Fruit fly (Drosophila melanogaster): ENCODE results near the gene beta-Spec.
A peak's percentile ranks its signal among the peaks of the same experiment; 100 is the strongest.

The beta-Spec gene

DNA sequence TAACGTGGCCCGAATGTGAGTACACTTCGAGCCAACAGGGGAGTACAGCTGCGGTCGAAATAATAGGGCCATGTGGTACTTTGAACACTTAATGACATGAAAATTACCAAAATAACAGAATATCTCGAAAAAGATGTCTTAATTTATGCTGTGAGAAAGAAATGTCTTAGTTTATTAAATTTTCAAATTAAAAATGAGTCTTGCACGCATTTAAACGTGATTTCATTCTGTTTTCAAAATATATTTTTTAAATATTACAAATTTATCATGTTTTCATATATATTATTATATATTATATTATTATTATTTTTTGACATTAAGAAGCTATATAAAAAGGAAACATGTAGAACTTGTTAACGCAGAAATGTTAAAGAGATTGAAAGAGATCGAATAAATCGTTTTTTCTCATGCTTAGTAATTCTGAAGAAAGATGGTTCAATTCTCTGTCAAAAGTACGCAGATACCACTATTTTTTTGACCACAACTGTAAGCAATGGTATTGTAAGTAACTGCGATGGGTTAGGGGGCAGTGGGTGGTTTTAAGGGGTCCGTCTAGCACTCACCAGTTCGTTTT, 37.8 kb downstream of the beta-Spec start (continued):
- TF ChIP-seq CG10631 (GFP tag; optimal IDR thresholded peaks at IDR 0.05) (no peak), CG11762 (GFP tag; optimal IDR thresholded peaks at IDR 0.05; ENCODE audit: insufficient read depth) (peak; percentile 6), spab (GFP tag; optimal IDR thresholded peaks at IDR 0.05) (no peak), achi (GFP tag; optimal IDR thresholded peaks at IDR 0.05) (peak; percentile 25), Sox15 (GFP tag; optimal IDR thresholded peaks at IDR 0.05) (no peak), CG34406 (GFP tag; optimal IDR thresholded peaks at IDR 0.05) (no peak), Lpt (GFP tag; optimal IDR thresholded peaks at IDR 0.05) (no peak), dac (GFP tag; optimal IDR thresholded peaks at IDR 0.05) (peak; percentile 27), Eip93F (GFP tag; optimal IDR thresholded peaks at IDR 0.05) (no peak), CG6163 (GFP tag; IDR thresholded peaks at IDR 0.05) (peak; percentile 19; the same call in 1 of the 3 replicates), Eip78C (GFP tag) (peak; percentile 28), Hr39 (GFP tag; optimal IDR thresholded peaks at IDR 0.05) (no peak), Smox (GFP tag; optimal IDR thresholded peaks at IDR 0.05) (no peak), Ets21C (GFP tag; optimal IDR thresholded peaks at IDR 0.05) (no peak), CG1621 (tag; optimal IDR thresholded peaks at IDR 0.05) (no peak), CG8632 (GFP tag; optimal IDR thresholded peaks at IDR 0.05) (no peak), Gug (GFP tag; IDR thresholded peaks at IDR 0.05) (0 out of 2 replicates have a peak, but pooled peaks have one; percentile 15), CG3032 (tag; optimal IDR thresholded peaks at IDR 0.05) (no peak), CG10669 (GFP tag; optimal IDR thresholded peaks at IDR 0.05) (no peak), topi (GFP tag; optimal IDR thresholded peaks at IDR 0.05) (no peak), Met (GFP tag; optimal IDR thresholded peaks at IDR 0.05) (no peak), eg (GFP tag; IDR thresholded peaks at IDR 0.05) (peak; percentile 21; the same call in 1 of the 3 replicates), salr (GFP tag; optimal IDR thresholded peaks at IDR 0.05) (peak in 1 of 2 experiments; percentile 1), CG3919 (GFP tag; optimal IDR thresholded peaks at IDR 0.05) (no peak), CG15336 (GFP tag; IDR thresholded peaks at IDR 0.05) (peak; percentile 58), Sox14 (GFP tag; optimal IDR thresholded peaks at IDR 0.05) (no peak), CG4318 (GFP tag; optimal IDR thresholded peaks at IDR 0.05) (peak; percentile 67), ss (GFP tag; optimal IDR thresholded peaks at IDR 0.05) (no peak), Sox102F (GFP tag; optimal IDR thresholded peaks at IDR 0.05) (no peak)

DNA sequence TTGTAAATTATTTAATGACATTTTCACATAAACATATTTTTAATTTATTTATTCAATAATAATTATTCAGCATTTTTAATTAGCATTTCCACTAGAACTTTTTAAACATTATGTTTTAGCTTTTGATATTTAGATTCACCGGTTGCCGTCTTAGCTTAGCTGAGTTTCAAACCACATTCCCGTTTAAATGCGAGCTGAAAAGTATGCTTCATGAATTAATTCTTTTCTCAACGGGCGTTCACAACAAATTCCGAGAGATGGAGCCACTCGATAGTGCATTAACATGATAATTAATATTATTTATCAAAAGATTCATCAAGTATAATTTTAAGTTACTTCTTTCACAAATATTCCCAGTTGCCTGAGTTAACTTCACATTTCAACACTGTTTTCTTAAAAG, 38.5 kb downstream of the beta-Spec start:
- TF ChIP-seq Eip78C (GFP tag): peak; percentile 30
- no peak for TF ChIP-seq topi (GFP tag; optimal IDR thresholded peaks at IDR 0.05)

DNA sequence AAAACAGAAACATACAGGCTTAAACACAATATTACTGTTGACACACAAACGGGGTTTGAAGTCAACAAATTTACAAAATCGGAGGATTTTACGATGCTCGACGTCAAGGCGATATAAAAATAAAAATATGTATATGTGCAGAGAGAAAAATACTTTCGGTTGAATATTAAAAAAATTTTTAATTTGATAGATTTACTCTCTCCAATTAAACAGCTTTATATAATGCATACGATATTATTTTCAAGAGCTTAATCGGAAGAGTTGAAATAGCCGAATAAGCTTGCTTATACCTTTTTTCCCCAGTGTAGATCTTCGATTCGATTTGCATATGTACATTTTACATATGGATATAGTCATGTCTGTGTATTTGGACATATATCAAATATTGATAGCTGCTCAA, 39.5 kb downstream of the beta-Spec start:
- TF ChIP-seq Smox (GFP tag; optimal IDR thresholded peaks at IDR 0.05) (peak; percentile 48), topi (GFP tag; optimal IDR thresholded peaks at IDR 0.05) (peak; percentile 49), Eip93F (GFP tag; optimal IDR thresholded peaks at IDR 0.05) (no peak), Hr38 (GFP tag; optimal IDR thresholded peaks at IDR 0.05) (no peak), CG11294 (GFP tag; IDR thresholded peaks at IDR 0.05) (no peak), cyc (GFP tag; optimal IDR thresholded peaks at IDR 0.05) (peak; percentile 32), CG32006 (GFP tag; optimal IDR thresholded peaks at IDR 0.05) (peak; percentile 4), CG6163 (GFP tag; IDR thresholded peaks at IDR 0.05) (peak; percentile 39; the same call in 1 of the 3 replicates), CG11902 (GFP tag; optimal IDR thresholded peaks at IDR 0.05) (no peak), fkh (GFP tag; optimal IDR thresholded peaks at IDR 0.05) (peak; percentile 40), svp (GFP tag) (peak; percentile 66), fd59A (GFP tag; optimal IDR thresholded peaks at IDR 0.05) (no peak), dsx (GFP tag; optimal IDR thresholded peaks at IDR 0.05; ENCODE audit: poor library complexity, severe bottlenecking) (no peak), CG10631 (GFP tag; optimal IDR thresholded peaks at IDR 0.05) (peak; percentile 45), Ets21C (GFP tag; optimal IDR thresholded peaks at IDR 0.05) (no peak), esn (GFP tag; optimal IDR thresholded peaks at IDR 0.05) (peak; percentile 73), Gug (GFP tag; IDR thresholded peaks at IDR 0.05) (no peak), salr (GFP tag; optimal IDR thresholded peaks at IDR 0.05) (no peak), CG31627 (GFP tag; optimal IDR thresholded peaks at IDR 0.05) (peak; percentile 46), Met (GFP tag; optimal IDR thresholded peaks at IDR 0.05) (peak; percentile 53), Eip75B (GFP tag; optimal IDR thresholded peaks at IDR 0.05) (peak; percentile 28), Ets96B (tag; optimal IDR thresholded peaks at IDR 0.05) (no peak), CG15336 (GFP tag; IDR thresholded peaks at IDR 0.05) (no peak), CG10669 (GFP tag; optimal IDR thresholded peaks at IDR 0.05) (no peak), CG6854 (GFP tag; optimal IDR thresholded peaks at IDR 0.05) (no peak), Sox14 (GFP tag; optimal IDR thresholded peaks at IDR 0.05) (peak; percentile 20), CG8632 (GFP tag; optimal IDR thresholded peaks at IDR 0.05) (peak; percentile 13), CG3032 (tag; optimal IDR thresholded peaks at IDR 0.05) (peak; percentile 8), CG6808 (GFP tag; optimal IDR thresholded peaks at IDR 0.05) (no peak), dac (GFP tag; optimal IDR thresholded peaks at IDR 0.05) (no peak), lz (GFP tag; optimal IDR thresholded peaks at IDR 0.05) (peak; percentile 54), OdsH (GFP tag; optimal IDR thresholded peaks at IDR 0.05) (peak; percentile 17)
